Fruit fly (Drosophila melanogaster) whole organism, embryonic: ENCODE results near the gene Pfas.
A peak's percentile ranks its signal among the peaks of the same experiment; 100 is the strongest.

ENCODE experiments used
- CG10209 ChIP-seq: fragments of 200-800 bp; sonication (Bioruptor generic); optimal IDR thresholded peaks from 3 replicates; lab custom pipeline; 2017; ENCODE audit warnings: missing biosample characterization, mild to moderate bottlenecking, missing genetic modification characterization, missing genetic modification reagents
- CG10431 ChIP-seq: fragments of 200-800 bp; sonication (Bioruptor generic); optimal IDR thresholded peaks from 3 replicates; lab custom pipeline; 2018; ENCODE audit warnings: missing biosample characterization, mild to moderate bottlenecking, missing genetic modification characterization
- CG10462 ChIP-seq: fragments of 200-800 bp; sonication (Bioruptor generic); optimal IDR thresholded peaks from 2 replicates; lab custom pipeline; 2016; ENCODE audit warnings: missing biosample characterization, missing genetic modification characterization
- CG10959 ChIP-seq: fragments of 200-800 bp; sonication (Bioruptor generic); IDR thresholded peaks from 2 replicates; pipeline ENCODE4 v1.3.6; 2022; ENCODE audit warnings: missing biosample characterization, missing genetic modification characterization
- CG10979 ChIP-seq: fragments of 200-800 bp; sonication (Bioruptor generic); optimal IDR thresholded peaks from 2 replicates; lab custom pipeline; 2018; ENCODE audit warnings: missing biosample characterization, mild to moderate bottlenecking, missing genetic modification characterization, moderate library complexity
- CG1603 ChIP-seq: fragments of 200-800 bp; sonication (Bioruptor generic); optimal IDR thresholded peaks from 2 replicates; lab custom pipeline; 2019; ENCODE audit warnings: missing biosample characterization, mild to moderate bottlenecking, missing genetic modification characterization, moderate library complexity
- CG17568 ChIP-seq: fragments of 200-800 bp; sonication (Bioruptor generic); optimal IDR thresholded peaks from 2 replicates; lab custom pipeline; 2018; ENCODE audit warnings: missing biosample characterization, mild to moderate bottlenecking, missing genetic modification characterization, moderate library complexity
- CG17829 ChIP-seq: fragments of 200-800 bp; optimal IDR thresholded peaks from 2 replicates; lab custom pipeline; 2019; ENCODE audit warnings: missing biosample characterization, mild to moderate bottlenecking, missing genetic modification characterization, moderate library complexity
- CG1792 ChIP-seq: fragments of 200-800 bp; sonication (Bioruptor generic); optimal IDR thresholded peaks from 2 replicates; lab custom pipeline; 2016; ENCODE audit warnings: missing biosample characterization, missing genetic modification characterization
- CG3065 ChIP-seq: fragments of 200-800 bp; sonication (Bioruptor generic); optimal IDR thresholded peaks from 2 replicates; lab custom pipeline; 2016; ENCODE audit warnings: missing biosample characterization, missing genetic modification characterization
- CG32772 ChIP-seq: fragments of 200-800 bp; sonication (Bioruptor generic); IDR thresholded peaks from 2 replicates; pipeline ENCODE4 v1.3.6; 2022; ENCODE audit warnings: missing biosample characterization, missing genetic modification characterization
- CG3838 ChIP-seq: fragments of 200-800 bp; sonication (Bioruptor generic); optimal IDR thresholded peaks from 3 replicates; lab custom pipeline; 2016; ENCODE audit warnings: missing biosample characterization, missing genetic modification characterization
- CG42726 ChIP-seq: fragments of 200-800 bp; sonication (Bioruptor generic); IDR thresholded peaks from 2 replicates; pipeline ENCODE4 v1.3.6; 2022; ENCODE audit warnings: missing biosample characterization, missing genetic modification characterization; ENCODE audit not compliant: partially characterized antibody
- CG43689 ChIP-seq: fragments of 200-800 bp; sonication (Bioruptor generic); IDR thresholded peaks from 2 replicates; pipeline ENCODE4 v1.3.6; 2022; ENCODE audit warnings: missing biosample characterization, missing genetic modification characterization
- CG4854 ChIP-seq: fragments of 200-800 bp; sonication (Bioruptor generic); optimal IDR thresholded peaks from 2 replicates; lab custom pipeline; 2016; ENCODE audit warnings: missing biosample characterization, missing genetic modification characterization, inconsistent platforms
- CG6813 ChIP-seq: fragments of 200-800 bp; sonication (Bioruptor generic); optimal IDR thresholded peaks from 2 replicates; lab custom pipeline; 2017; ENCODE audit warnings: missing biosample characterization, missing genetic modification characterization, mild to moderate bottlenecking, moderate library complexity, missing genetic modification reagents
- CG8281 ChIP-seq: fragments of 200-800 bp; sonication (Bioruptor generic); optimal IDR thresholded peaks from 2 replicates; lab custom pipeline; 2018; ENCODE audit warnings: missing biosample characterization, mild to moderate bottlenecking, missing genetic modification characterization, moderate library complexity
- CG8478 ChIP-seq: fragments of >200 bp; optimal IDR thresholded peaks from 2 replicates; lab custom pipeline; 2018
- CG9876 ChIP-seq: fragments of 200-800 bp; sonication (Bioruptor generic); optimal IDR thresholded peaks from 2 replicates; lab custom pipeline; 2016; ENCODE audit warnings: missing biosample characterization, missing genetic modification characterization
- E2f1 ChIP-seq: fragments of 200-800 bp; sonication (Bioruptor generic); IDR thresholded peaks from 2 replicates; pipeline ENCODE4 v1.3.6; 2022; ENCODE audit warnings: missing biosample characterization, missing genetic modification characterization
- Fer3 ChIP-seq: fragments of 200-800 bp; sonication (Bioruptor generic); optimal IDR thresholded peaks from 2 replicates; lab custom pipeline; 2018; ENCODE audit warnings: missing biosample characterization, mild to moderate bottlenecking, missing genetic modification characterization, moderate library complexity
- GATAe ChIP-seq: fragments of 200-800 bp; sonication (Bioruptor generic); conservative IDR thresholded peaks from 2 replicates; pipeline ENCODE4 v1.3.6; 2022; ENCODE audit warnings: missing biosample characterization, missing genetic modification characterization
- H2.0 ChIP-seq: fragments of 200-800 bp; sonication (Bioruptor generic); IDR thresholded peaks from 2 replicates; pipeline ENCODE4 v1.3.6; 2022; ENCODE audit warnings: missing biosample characterization, missing genetic modification characterization
- Hey ChIP-seq: fragments of 200-800 bp; sonication (Bioruptor generic); optimal IDR thresholded peaks from 3 replicates; lab custom pipeline; 2018; ENCODE audit warnings: missing biosample characterization, mild to moderate bottlenecking, missing genetic modification characterization
- Hr78 ChIP-seq, 2 experiments: fragments of 200-800 bp in 1 of 2; fragments of >200 bp in 1 of 2; sonication (Bioruptor generic) in 1 of 2; optimal IDR thresholded peaks; 2 replicates each; lab custom pipeline; 2017 to 2019; ENCODE audit warnings: missing biosample characterization in 2 of 2, missing genetic modification characterization in 2 of 2, mild to moderate bottlenecking in 1 of 2, moderate library complexity in 1 of 2
- Mrtf ChIP-seq: fragments of 200-800 bp; sonication (Bioruptor generic); IDR thresholded peaks from 3 replicates; pipeline ENCODE4 v1.3.6; 2022; ENCODE audit warnings: missing biosample characterization, missing genetic modification characterization
- Myb ChIP-seq: fragments of 200-800 bp; sonication (Bioruptor generic); optimal IDR thresholded peaks from 2 replicates; lab custom pipeline; 2016; ENCODE audit warnings: missing biosample characterization, missing genetic modification characterization
- Spps ChIP-seq: fragments of 200-800 bp; sonication (Bioruptor generic); optimal IDR thresholded peaks from 2 replicates; lab custom pipeline; 2018; ENCODE audit warnings: missing biosample characterization, mild to moderate bottlenecking, missing genetic modification characterization
- Sry-δ ChIP-seq: fragments of 200-800 bp; sonication (Bioruptor generic); optimal IDR thresholded peaks from 2 replicates; lab custom pipeline; 2016; ENCODE audit warnings: missing biosample characterization, missing genetic modification characterization
- TFAM ChIP-seq: fragments of 200-800 bp; sonication (Bioruptor generic); optimal IDR thresholded peaks from 2 replicates; lab custom pipeline; 2017; ENCODE audit warnings: missing biosample characterization, missing genetic modification characterization, inconsistent platforms
- YL-1 ChIP-seq: fragments of 200-800 bp; sonication (Bioruptor generic); optimal IDR thresholded peaks from 3 replicates; lab custom pipeline; 2017; ENCODE audit warnings: missing biosample characterization, mild to moderate bottlenecking, missing genetic modification characterization
- ac ChIP-seq: fragments of 200-800 bp; sonication (Bioruptor generic); optimal IDR thresholded peaks from 3 replicates; lab custom pipeline; 2017; ENCODE audit warnings: missing biosample characterization, mild to moderate bottlenecking, missing genetic modification characterization
- ato ChIP-seq: fragments of 200-800 bp; sonication (Bioruptor generic); IDR thresholded peaks from 2 replicates; pipeline ENCODE4 v1.3.6; 2022; ENCODE audit warnings: missing biosample characterization, missing genetic modification characterization; ENCODE audit not compliant: partially characterized antibody
- btn ChIP-seq: fragments of 200-800 bp; sonication (Bioruptor generic); optimal IDR thresholded peaks from 2 replicates; lab custom pipeline; 2016; ENCODE audit warnings: missing biosample characterization, missing genetic modification characterization
- chif ChIP-seq, 2 experiments: fragments of 200-800 bp; sonication (Bioruptor generic); optimal IDR thresholded peaks; 3 replicates each; lab custom pipeline; 2016; ENCODE audit warnings: missing biosample characterization in 2 of 2, missing genetic modification characterization in 2 of 2
- gem ChIP-seq: fragments of 200-800 bp; sonication (Bioruptor generic); optimal IDR thresholded peaks from 2 replicates; lab custom pipeline; 2019; ENCODE audit warnings: missing biosample characterization, mild to moderate bottlenecking, missing genetic modification characterization, moderate library complexity
- gt ChIP-seq: fragments of 200-800 bp; sonication (Bioruptor generic); IDR thresholded peaks from 2 replicates; pipeline ENCODE4 v1.3.6; 2022; ENCODE audit warnings: missing biosample characterization, missing genetic modification characterization
- her ChIP-seq: fragments of 200-800 bp; sonication (Bioruptor generic); optimal IDR thresholded peaks from 2 replicates; lab custom pipeline; 2016; ENCODE audit warnings: missing biosample characterization, missing genetic modification characterization
- maf-S ChIP-seq: fragments of 200-800 bp; sonication (Bioruptor generic); optimal IDR thresholded peaks from 2 replicates; lab custom pipeline; 2016; ENCODE audit warnings: missing biosample characterization, missing genetic modification characterization
- ro ChIP-seq: fragments of 200-800 bp; sonication (Bioruptor generic); IDR thresholded peaks from 2 replicates; pipeline ENCODE4 v1.3.6; 2022; ENCODE audit warnings: missing biosample characterization, missing genetic modification characterization
- run ChIP-seq: fragments of 200-800 bp; sonication (Bioruptor generic); optimal IDR thresholded peaks from 3 replicates; lab custom pipeline; 2018; ENCODE audit warnings: missing biosample characterization, mild to moderate bottlenecking, missing genetic modification characterization
- schlank ChIP-seq: fragments of 200-800 bp; sonication (Bioruptor generic); optimal IDR thresholded peaks from 2 replicates; lab custom pipeline; 2018; ENCODE audit warnings: missing biosample characterization, mild to moderate bottlenecking, missing genetic modification characterization
- seq ChIP-seq: fragments of 200-800 bp; sonication (Bioruptor generic); IDR thresholded peaks from 2 replicates; pipeline ENCODE4 v1.3.6; 2022; ENCODE audit warnings: missing biosample characterization, missing genetic modification characterization
- sim ChIP-seq: fragments of 200-800 bp; sonication (Bioruptor generic); IDR thresholded peaks from 2 replicates; pipeline ENCODE4 v1.3.6; 2022; ENCODE audit warnings: missing biosample characterization, missing genetic modification characterization
- sna ChIP-seq: fragments of 200-800 bp; sonication (Bioruptor generic); IDR thresholded peaks from 2 replicates; pipeline ENCODE4 v1.3.6; 2022; ENCODE audit warnings: missing biosample characterization, missing genetic modification characterization; ENCODE audit not compliant: partially characterized antibody
- tin ChIP-seq: fragments of 200-800 bp; sonication (Bioruptor generic); optimal IDR thresholded peaks from 3 replicates; lab custom pipeline; 2016; ENCODE audit warnings: missing biosample characterization, missing genetic modification characterization
- tll ChIP-seq, 2 experiments: fragments of 200-800 bp in 1 of 2; fragments of >200 bp in 1 of 2; sonication (Bioruptor generic) in 1 of 2; optimal IDR thresholded peaks; 2 replicates each; lab custom pipeline; 2017 to 2019; ENCODE audit warnings: missing biosample characterization in 2 of 2, missing genetic modification characterization in 2 of 2, mild to moderate bottlenecking in 1 of 2, moderate library complexity in 1 of 2
- toy ChIP-seq: fragments of 200-800 bp; sonication (Bioruptor generic); IDR thresholded peaks from 2 replicates; pipeline ENCODE4 v1.3.6; 2022; ENCODE audit warnings: missing biosample characterization, missing genetic modification characterization
- trem ChIP-seq: fragments of 200-800 bp; optimal IDR thresholded peaks from 3 replicates; lab custom pipeline; 2019; ENCODE audit warnings: missing biosample characterization, mild to moderate bottlenecking, missing genetic modification characterization, moderate library complexity
- trh ChIP-seq: fragments of 200-800 bp; sonication (Bioruptor generic); optimal IDR thresholded peaks from 2 replicates; lab custom pipeline; 2016; ENCODE audit warnings: missing biosample characterization, missing genetic modification characterization

The Pfas gene

DNA sequence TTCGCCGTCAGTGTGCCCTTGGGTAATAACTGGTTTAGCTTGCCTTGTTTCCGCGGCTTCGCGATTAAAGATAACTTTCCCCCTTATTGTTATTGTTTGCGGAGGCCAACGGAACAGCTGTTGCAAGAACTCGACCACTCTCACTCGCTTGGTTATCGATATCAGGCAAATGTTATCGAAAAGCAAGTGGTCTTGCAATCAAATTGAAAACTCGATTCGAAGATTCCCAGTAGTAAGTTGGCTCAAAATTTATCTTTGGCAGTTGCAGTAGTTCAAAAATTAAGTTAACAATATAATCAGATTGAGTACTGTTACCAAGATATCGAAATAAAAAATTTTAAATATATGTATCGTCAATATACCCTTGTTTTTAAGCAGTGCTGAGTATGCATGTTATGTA is 20.0 kb upstream of the Pfas start, which contains the start of the genes Fbw5 and CG9147 (continued):
- TF ChIP-seq CG9876 (GFP tag; lab: Kevin White, UChicago), result peak; percentile 98
- TF ChIP-seq sim (GFP tag; lab: Robert Waterston, UW), result peak; percentile 99
- peak; percentile 99 for TF ChIP-seq maf-S
- TF ChIP-seq GATAe (GFP tag; lab: Robert Waterston, UW), result peak; percentile 97
- TF ChIP-seq btn (GFP tag; lab: Kevin White, UChicago), result peak; percentile 99
- peak; percentile 98 for TF ChIP-seq gt
- TF ChIP-seq seq (GFP tag; lab: Robert Waterston, UW), result peak; percentile 100
- peak; percentile 98 for TF ChIP-seq CG10431
- TF ChIP-seq YL-1 (GFP tag; lab: Kevin White, UChicago), result peak; percentile 100
- TF ChIP-seq CG42726 (GFP tag; lab: Robert Waterston, UW), result no peak
- peak; percentile 100 for TF ChIP-seq H2.0 (GFP tag; lab: Robert Waterston, UW)
- peak; percentile 100 for TF ChIP-seq CG4854 (GFP tag; lab: Kevin White, UChicago)
- peak; percentile 97 for TF ChIP-seq Hey (tag; lab: Kevin White, UChicago)
- TF ChIP-seq CG3065, result peak; percentile 99
- peak; percentile 99 for TF ChIP-seq CG3838 (GFP tag; lab: Kevin White, UChicago)
- TF ChIP-seq tll (GFP tag; optimal IDR thresholded peaks at IDR 0.05; lab: Kevin White, UChicago), result peak in 1 of 2 experiments; percentile 85
- TF ChIP-seq tin (GFP tag; lab: Kevin White, UChicago), result peak; percentile 99
- peak; percentile 99 for TF ChIP-seq Fer3 (tag; lab: Kevin White, UChicago)
- peak; percentile 99 for TF ChIP-seq run
- peak; percentile 97 for TF ChIP-seq trem
- peak; percentile 97 for TF ChIP-seq toy
- TF ChIP-seq E2f1, result peak; percentile 99
- peak; percentile 95 for TF ChIP-seq Myb (GFP tag; lab: Kevin White, UChicago)
- TF ChIP-seq schlank, result peak; percentile 99
- TF ChIP-seq CG10959 (GFP tag; lab: Robert Waterston, UW), result peak; percentile 100
- peak; percentile 100 for TF ChIP-seq CG10209
- TF ChIP-seq CG43689, result peak; percentile 99
- TF ChIP-seq Sry-δ (GFP tag; lab: Kevin White, UChicago), result peak; percentile 88
- TF ChIP-seq CG17568 (GFP tag; lab: Kevin White, UChicago), result peak; percentile 100
- TF ChIP-seq CG10462 (GFP tag; lab: Kevin White, UChicago), result peak; percentile 100
- TF ChIP-seq CG32772, result peak; percentile 99
- TF ChIP-seq ac, result peak; percentile 98
- TF ChIP-seq ato, result no peak; the same call in 1 of the 2 replicates
- peak; percentile 99 for TF ChIP-seq ro
- TF ChIP-seq Spps (tag; lab: Kevin White, UChicago), result peak; percentile 98
- peak; percentile 100 for TF ChIP-seq gem (tag; lab: Kevin White, UChicago)
- peak; percentile 98 for TF ChIP-seq her
- peak; percentile 93 for TF ChIP-seq TFAM (GFP tag; lab: Kevin White, UChicago)
- TF ChIP-seq CG17829 (tag; lab: Kevin White, UChicago), result peak; percentile 99
- TF ChIP-seq CG8478 (lab: Kevin White, UChicago), result no peak
- TF ChIP-seq CG1603 (tag; lab: Kevin White, UChicago), result peak; percentile 99
- peak; percentile 99 for TF ChIP-seq CG10979 (tag; lab: Kevin White, UChicago)
- peak; percentile 99 to 100 for TF ChIP-seq chif (GFP tag; optimal IDR thresholded peaks at IDR 0.05; lab: Kevin White, UChicago)
- peak; percentile 99 for TF ChIP-seq CG1792 (GFP tag; lab: Kevin White, UChicago)
- TF ChIP-seq CG8281, result peak; percentile 94
- peak in 1 of 2 experiments; percentile 97 for TF ChIP-seq Hr78 (GFP tag; optimal IDR thresholded peaks at IDR 0.05; lab: Kevin White, UChicago)
- TF ChIP-seq sna (GFP tag; lab: Robert Waterston, UW), result peak; percentile 62; the same call in 1 of the 2 replicates
- peak; percentile 99 for TF ChIP-seq Mrtf
- TF ChIP-seq CG6813 (GFP tag; lab: Kevin White, UChicago), result peak; percentile 98
- TF ChIP-seq trh, result peak; percentile 99
